Worm (Caenorhabditis elegans): ENCODE data around the gene K08D8.6.

DNA sequence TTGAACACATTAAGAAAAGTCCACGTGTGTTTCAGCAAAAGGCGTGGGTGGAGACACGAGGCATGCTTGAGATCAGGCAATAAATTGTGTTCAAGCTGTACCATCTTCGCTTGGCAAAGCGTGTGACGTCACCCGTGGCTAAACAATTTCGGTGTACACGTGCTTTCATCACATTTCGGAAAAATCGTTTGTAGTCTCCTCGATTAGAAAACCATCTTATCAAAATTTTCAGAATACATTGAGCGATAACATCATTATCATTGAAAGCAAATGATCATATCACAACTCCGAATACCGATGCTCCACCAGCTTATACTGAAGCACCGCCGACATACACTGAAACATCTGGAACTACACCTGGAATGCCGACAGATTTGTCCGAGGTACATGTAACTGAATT is 11.3 kb upstream of the K08D8.6 start:
- no peak for TF ChIP-seq zag-1 (tag; optimal IDR thresholded peaks at IDR 0.05)
- TF ChIP-seq snpc-4 (tag; optimal IDR thresholded peaks at IDR 0.05): no peak
- TF ChIP-seq elt-2 (tag; optimal IDR thresholded peaks at IDR 0.05): peak; percentile 83
- TF ChIP-seq skn-1 (tag; optimal IDR thresholded peaks at IDR 0.05): no peak
- TF ChIP-seq nhr-90 (tag; optimal IDR thresholded peaks at IDR 0.05; ENCODE audit: poor library complexity): no peak

All from whole organism, L1 larva.